Worm (Caenorhabditis elegans) whole organism, young adult: ENCODE data around the gene cest-6.

ENCODE experiments used
- B0019.2 ChIP-seq: fragments of 200-800 bp; sonication (Bioruptor generic); conservative IDR thresholded peaks from 2 replicates; pipeline ENCODE4 v1.3.6; 2022; ENCODE audit warnings: missing genetic modification reagents, missing genetic modification characterization, missing compliant biosample characterization
- C17E4.6 ChIP-seq: fragments of 200-800 bp; sonication (Bioruptor generic); IDR thresholded peaks from 2 replicates; pipeline ENCODE4 v1.3.6; 2022; ENCODE audit warnings: missing genetic modification reagents, missing genetic modification characterization, missing compliant biosample characterization
- F33H1.4 ChIP-seq: fragments of 200-800 bp; sonication (Bioruptor generic); IDR thresholded peaks from 2 replicates; pipeline ENCODE4 v1.3.6; 2022; ENCODE audit warnings: missing genetic modification reagents, missing genetic modification characterization, missing compliant biosample characterization
- F39B2.1 ChIP-seq: fragments of 200-800 bp; sonication (Bioruptor generic); IDR thresholded peaks from 2 replicates; pipeline ENCODE4 v1.3.6; 2022; ENCODE audit warnings: missing genetic modification reagents, missing genetic modification characterization, missing compliant biosample characterization
- F49E8.2 ChIP-seq: sonication (generic microtip); optimal IDR thresholded peaks from 3 replicates; lab custom pipeline; 2017; ENCODE audit warnings: missing genetic modification characterization, mild to moderate bottlenecking, missing compliant biosample characterization, antibody characterized with exemption, moderate library complexity; ENCODE audit not compliant: insufficient read depth
- F55B11.4 ChIP-seq: sonication (generic microtip); optimal IDR thresholded peaks from 2 replicates; lab custom pipeline; 2016; ENCODE audit warnings: missing compliant biosample characterization, missing genetic modification characterization, borderline replicate concordance; ENCODE audit not compliant: insufficient read depth
- F57A8.1 ChIP-seq: fragments of 200-800 bp; sonication (Bioruptor generic); optimal IDR thresholded peaks from 2 replicates; lab custom pipeline; 2018; ENCODE audit warnings: mild to moderate bottlenecking, missing genetic modification characterization, moderate library complexity, missing compliant biosample characterization
- K11D2.4 ChIP-seq: fragments of 200-800 bp; sonication (Bioruptor generic); IDR thresholded peaks from 2 replicates; pipeline ENCODE4 v1.3.6; 2022; ENCODE audit warnings: missing genetic modification reagents, missing genetic modification characterization, missing compliant biosample characterization
- T26A5.8 ChIP-seq: sonication (generic microtip); optimal IDR thresholded peaks from 2 replicates; lab custom pipeline; 2016; ENCODE audit warnings: missing genetic modification characterization, missing compliant biosample characterization
- Y53F4B.3 ChIP-seq: fragments of 200-800 bp; sonication (Bioruptor generic); IDR thresholded peaks from 2 replicates; pipeline ENCODE4 v1.3.6; 2022; ENCODE audit warnings: missing genetic modification reagents, missing genetic modification characterization, missing compliant biosample characterization
- Y53G8AR.9 ChIP-seq: fragments of 200-800 bp; sonication (Bioruptor generic); conservative IDR thresholded peaks from 2 replicates; pipeline ENCODE4 v1.3.6; 2022; ENCODE audit warnings: missing genetic modification reagents, missing genetic modification characterization, missing compliant biosample characterization
- Y67H2A.10 ChIP-seq: fragments of 200-800 bp; sonication (Bioruptor generic); conservative IDR thresholded peaks from 2 replicates; pipeline ENCODE4 v1.3.6; 2022; ENCODE audit warnings: missing genetic modification reagents, missing genetic modification characterization, missing compliant biosample characterization
- akir-1 ChIP-seq: fragments of 200-800 bp; sonication (Bioruptor generic); optimal IDR thresholded peaks from 2 replicates; lab custom pipeline; 2018; ENCODE audit warnings: mild to moderate bottlenecking, missing genetic modification characterization, moderate library complexity, missing compliant biosample characterization
- ama-1 ChIP-seq, 3 experiments: fragments of 150-350 bp in 1 of 3; sonication (generic microtip) in 2 of 3; optimal IDR thresholded peaks; 2 replicates each; lab custom pipeline; 2014 to 2018; ENCODE audit warnings: missing biosample characterization in 2 of 3, missing genetic modification characterization in 2 of 3, missing genetic modification reagents in 2 of 3
- aptf-2 ChIP-seq: fragments of 200-800 bp; sonication (Bioruptor generic); conservative IDR thresholded peaks from 2 replicates; pipeline ENCODE4 v1.3.6; 2022; ENCODE audit warnings: missing genetic modification reagents, missing genetic modification characterization, missing compliant biosample characterization
- atf-7 ChIP-seq: sonication (generic microtip); optimal IDR thresholded peaks from 2 replicates; lab custom pipeline; 2017; ENCODE audit warnings: mild to moderate bottlenecking, missing genetic modification characterization, missing compliant biosample characterization
- attf-3 ChIP-seq: fragments of 200-800 bp; sonication (Bioruptor generic); conservative IDR thresholded peaks from 2 replicates; pipeline ENCODE4 v1.3.6; 2022; ENCODE audit warnings: missing genetic modification reagents, missing genetic modification characterization, missing compliant biosample characterization
- attf-6 ChIP-seq: fragments of 200-800 bp; sonication (Bioruptor generic); IDR thresholded peaks from 2 replicates; pipeline ENCODE4 v1.3.6; 2022; ENCODE audit warnings: missing genetic modification reagents, missing genetic modification characterization, missing compliant biosample characterization
- cebp-1 ChIP-seq, 2 experiments: fragments of 200-800 bp in 1 of 2; sonication (Bioruptor generic) in 1 of 2; sonication (generic microtip) in 1 of 2; IDR thresholded peaks in 1 of 2; optimal IDR thresholded peaks in 1 of 2; 2 replicates each; pipeline versions ENCODE4 v1.3.6 to Lab custom; 2017 to 2022; ENCODE audit warnings: missing compliant biosample characterization in 2 of 2, missing genetic modification characterization in 2 of 2, mild to moderate bottlenecking in 1 of 2, missing genetic modification reagents in 1 of 2, moderate library complexity in 1 of 2
- ceh-100 ChIP-seq: fragments of 200-800 bp; sonication (Bioruptor generic); IDR thresholded peaks from 2 replicates; pipeline ENCODE4 v1.3.6; 2022; ENCODE audit warnings: missing genetic modification reagents, missing genetic modification characterization, missing compliant biosample characterization
- ceh-27 ChIP-seq: fragments of 200-800 bp; sonication (Bioruptor generic); optimal IDR thresholded peaks from 2 replicates; lab custom pipeline; 2018; ENCODE audit warnings: mild to moderate bottlenecking, missing genetic modification characterization, moderate library complexity, missing compliant biosample characterization
- ceh-58 ChIP-seq: fragments of 200-800 bp; sonication (Bioruptor generic); IDR thresholded peaks from 2 replicates; pipeline ENCODE4 v1.3.6; 2022; ENCODE audit warnings: missing genetic modification characterization, missing compliant biosample characterization
- ceh-79 ChIP-seq: sonication (generic microtip); optimal IDR thresholded peaks from 2 replicates; lab custom pipeline; 2017; ENCODE audit warnings: mild to moderate bottlenecking, missing genetic modification characterization, missing compliant biosample characterization
- ceh-91 ChIP-seq: fragments of 200-800 bp; sonication (Bioruptor generic); IDR thresholded peaks from 2 replicates; pipeline ENCODE4 v1.3.6; 2022; ENCODE audit warnings: missing genetic modification reagents, missing genetic modification characterization, missing compliant biosample characterization
- die-1 ChIP-seq: sonication (generic microtip); optimal IDR thresholded peaks from 2 replicates; lab custom pipeline; 2016; ENCODE audit warnings: missing genotype, mild to moderate bottlenecking, missing genetic modification characterization, missing compliant biosample characterization
- egl-18 ChIP-seq: fragments of 200-800 bp; sonication (Bioruptor generic); IDR thresholded peaks from 2 replicates; pipeline ENCODE4 v1.3.6; 2022; ENCODE audit warnings: missing genetic modification reagents, missing genetic modification characterization, missing compliant biosample characterization
- egrh-3 ChIP-seq: fragments of 200-800 bp; sonication (Bioruptor generic); IDR thresholded peaks from 2 replicates; pipeline ENCODE4 v1.3.6; 2022; ENCODE audit warnings: missing genetic modification reagents, missing genetic modification characterization, missing compliant biosample characterization
- ekl-4 ChIP-seq: fragments of 200-800 bp; sonication (Bioruptor generic); IDR thresholded peaks from 2 replicates; pipeline ENCODE4 v1.3.6; 2022; ENCODE audit warnings: missing genetic modification reagents, missing genetic modification characterization, missing compliant biosample characterization
- hrde-1 ChIP-seq: sonication (generic microtip); optimal IDR thresholded peaks from 2 replicates; lab custom pipeline; 2016; ENCODE audit warnings: missing genetic modification characterization, mild to moderate bottlenecking, missing compliant biosample characterization, moderate library complexity, missing genotype, missing genetic modification reagents, borderline replicate concordance
- lag-1 ChIP-seq: fragments of 200-800 bp; sonication (Bioruptor generic); IDR thresholded peaks from 2 replicates; pipeline ENCODE4 v1.3.6; 2022; ENCODE audit warnings: missing genetic modification reagents, missing genetic modification characterization, missing compliant biosample characterization
- let-526 ChIP-seq: fragments of 200-800 bp; sonication (Bioruptor generic); IDR thresholded peaks from 2 replicates; pipeline ENCODE4 v1.3.6; 2022; ENCODE audit warnings: missing genetic modification reagents, missing genetic modification characterization, missing compliant biosample characterization
- lin-26 ChIP-seq: fragments of 200-800 bp; sonication (Bioruptor generic); IDR thresholded peaks from 2 replicates; pipeline ENCODE4 v1.3.6; 2022; ENCODE audit warnings: missing genetic modification reagents, missing genetic modification characterization, missing compliant biosample characterization
- lir-1 ChIP-seq: fragments of 200-800 bp; sonication (Bioruptor generic); conservative IDR thresholded peaks from 2 replicates; pipeline ENCODE4 v1.3.6; 2022; ENCODE audit warnings: missing genetic modification reagents, missing genetic modification characterization, missing compliant biosample characterization
- lsl-1 ChIP-seq: fragments of 200-800 bp; sonication (Bioruptor generic); optimal IDR thresholded peaks from 2 replicates; lab custom pipeline; 2018; ENCODE audit warnings: mild to moderate bottlenecking, missing genetic modification characterization, moderate library complexity, missing compliant biosample characterization
- madf-3 ChIP-seq: fragments of 200-800 bp; sonication (Bioruptor generic); IDR thresholded peaks from 2 replicates; pipeline ENCODE4 v1.3.6; 2022; ENCODE audit warnings: missing genetic modification reagents, missing genetic modification characterization, missing compliant biosample characterization
- madf-6 ChIP-seq: fragments of 200-800 bp; sonication (Bioruptor generic); IDR thresholded peaks from 2 replicates; pipeline ENCODE4 v1.3.6; 2022; ENCODE audit warnings: missing genetic modification reagents, missing genetic modification characterization, missing compliant biosample characterization
- mxl-1 ChIP-seq: sonication (generic microtip); optimal IDR thresholded peaks from 2 replicates; lab custom pipeline; 2016; ENCODE audit warnings: missing genetic modification characterization, missing compliant biosample characterization
- nhr-120 ChIP-seq: fragments of 200-800 bp; sonication (Bioruptor generic); IDR thresholded peaks from 2 replicates; pipeline ENCODE4 v1.3.6; 2022; ENCODE audit warnings: missing genetic modification characterization, missing compliant biosample characterization
- rcor-1 ChIP-seq: fragments of 200-800 bp; sonication (Bioruptor generic); IDR thresholded peaks from 2 replicates; pipeline ENCODE4 v1.3.6; 2022; ENCODE audit warnings: missing genetic modification reagents, missing genetic modification characterization, missing compliant biosample characterization
- repo-1 ChIP-seq: sonication (generic microtip); optimal IDR thresholded peaks from 2 replicates; lab custom pipeline; 2017; ENCODE audit warnings: mild to moderate bottlenecking, missing genetic modification characterization, missing compliant biosample characterization
- snpc-1.3 ChIP-seq: sonication (generic microtip); optimal IDR thresholded peaks from 2 replicates; lab custom pipeline; 2017; ENCODE audit warnings: missing genetic modification characterization, mild to moderate bottlenecking, missing compliant biosample characterization, antibody characterized with exemption, moderate library complexity, missing genotype, missing genetic modification reagents; ENCODE audit not compliant: insufficient read depth
- snpc-3.4 ChIP-seq: sonication (generic microtip); optimal IDR thresholded peaks from 2 replicates; lab custom pipeline; 2017; ENCODE audit warnings: missing genetic modification characterization, mild to moderate bottlenecking, missing compliant biosample characterization, antibody characterized with exemption, moderate library complexity, missing genotype, missing genetic modification reagents
- unc-130 ChIP-seq: sonication (generic microtip); optimal IDR thresholded peaks from 2 replicates; lab custom pipeline; 2016; ENCODE audit warnings: missing genetic modification reagents, missing genetic modification characterization, missing compliant biosample characterization
- zfh-2 ChIP-seq: fragments of 200-800 bp; sonication (Bioruptor generic); conservative IDR thresholded peaks from 2 replicates; pipeline ENCODE4 v1.3.6; 2022; ENCODE audit warnings: missing genetic modification reagents, missing genetic modification characterization, missing compliant biosample characterization

The cest-6 gene

ce11 chrIV:6905947-6906489, 22.3 kb downstream of the cest-6 start, which contains the start of the genes T22D1.17 and T22D1.8 (continued):
- TF ChIP-seq snpc-3.4 (tag; lab: Kevin White, UChicago) = peak; percentile 71
- 0 out of 2 replicates have a peak, but pooled peaks have one; percentile 32 for TF ChIP-seq rcor-1
- no peak for TF ChIP-seq ceh-58 (GFP tag; lab: Robert Waterston, UW)
- peak; percentile 69 for TF ChIP-seq snpc-1.3
- peak; percentile 63 for TF ChIP-seq hrde-1 (tag; lab: Kevin White, UChicago)
- 0 out of 2 replicates have a peak, but pooled peaks have one; percentile 48 for TF ChIP-seq madf-3 (GFP tag; lab: Robert Waterston, UW)
- peak; percentile 62; the same call in 1 of the 2 replicates for TF ChIP-seq lin-26 (GFP tag; lab: Robert Waterston, UW)
- TF ChIP-seq ceh-100 (GFP tag; lab: Robert Waterston, UW) = peak; percentile 9; the same call in 1 of the 2 replicates
- TF ChIP-seq die-1 (tag; lab: Kevin White, UChicago) = peak; percentile 21
- TF ChIP-seq repo-1 (tag; lab: Kevin White, UChicago) = no peak
- TF ChIP-seq lsl-1 (GFP tag; lab: Kevin White, UChicago) = peak; percentile 18
- TF ChIP-seq attf-3 (GFP tag; lab: Robert Waterston, UW) = no peak
- TF ChIP-seq cebp-1 (GFP tag; IDR thresholded peaks at IDR 0.05; lab: Robert Waterston, UW) = no peak
- peak; percentile 39 for TF ChIP-seq cebp-1 (tag; optimal IDR thresholded peaks at IDR 0.05; lab: Kevin White, UChicago)
- TF ChIP-seq nhr-120 = 0 out of 2 replicates have a peak, but pooled peaks have one; percentile 26
- 0 out of 2 replicates have a peak, but pooled peaks have one; percentile 36 for TF ChIP-seq Y53G8AR.9 (GFP tag; lab: Robert Waterston, UW)
- no peak for TF ChIP-seq ceh-27
- TF ChIP-seq F39B2.1 (GFP tag; lab: Robert Waterston, UW) = peak; percentile 61; the same call in 1 of the 2 replicates
- TF ChIP-seq atf-7 = peak; percentile 9
- peak; percentile 14 for TF ChIP-seq unc-130
- no peak for TF ChIP-seq F55B11.4
- TF ChIP-seq madf-6 (GFP tag; lab: Robert Waterston, UW) = peak; percentile 76
- TF ChIP-seq ceh-91 (GFP tag; lab: Robert Waterston, UW) = no peak
- TF ChIP-seq F49E8.2 (tag; lab: Kevin White, UChicago) = peak; percentile 70
- peak; percentile 35; the same call in 1 of the 2 replicates for TF ChIP-seq F33H1.4 (GFP tag; lab: Robert Waterston, UW)
- TF ChIP-seq ekl-4 (GFP tag; lab: Robert Waterston, UW) = peak; percentile 85

- TF ChIP-seq K11D2.4 (GFP tag; lab: Robert Waterston, UW) (no peak), ceh-58 (GFP tag; lab: Robert Waterston, UW) (0 out of 2 replicates have a peak, but pooled peaks have one; percentile 56), ekl-4 (GFP tag; lab: Robert Waterston, UW) (peak; percentile 41; the same call in 1 of the 2 replicates), aptf-2 (GFP tag; lab: Robert Waterston, UW) (no peak), let-526 (no peak), F57A8.1 (no peak), B0019.2 (GFP tag; lab: Robert Waterston, UW) (peak; percentile 43; the same call in 1 of the 2 replicates), ceh-27 (no peak), lir-1 (GFP tag; lab: Robert Waterston, UW) (no peak), akir-1 (GFP tag; lab: Kevin White, UChicago) (no peak), unc-130 (peak; percentile 34), Y53G8AR.9 (GFP tag; lab: Robert Waterston, UW) (0 out of 2 replicates have a peak, but pooled peaks have one; percentile 62), ama-1 (optimal IDR thresholded peaks at IDR 0.05; lab: Kevin White, UChicago) (no peak), ama-1 (GFP tag; optimal IDR thresholded peaks at IDR 0.05; lab: Kevin White, UChicago) (peak in 1 of 2 experiments; percentile 81), Y67H2A.10 (GFP tag; lab: Robert Waterston, UW) (no peak), hrde-1 (tag; lab: Kevin White, UChicago) (peak; percentile 71), ceh-79 (tag; lab: Kevin White, UChicago) (no peak), egrh-3 (no peak), lag-1 (GFP tag; lab: Robert Waterston, UW) (no peak), attf-6 (peak; percentile 65), Y53F4B.3 (GFP tag; lab: Robert Waterston, UW) (0 out of 2 replicates have a peak, but pooled peaks have one; percentile 39), T26A5.8 (tag; lab: Kevin White, UChicago) (no peak), zfh-2 (no peak), F33H1.4 (GFP tag; lab: Robert Waterston, UW) (peak; percentile 41), egl-18 (GFP tag; lab: Robert Waterston, UW) (no peak), C17E4.6 (GFP tag; lab: Robert Waterston, UW) (0 out of 2 replicates have a peak, but pooled peaks have one; percentile 33), mxl-1 (no peak)
Observed at ce11 chrIV:6905428-6905827, 22.9 kb downstream of the cest-6 start.
